Worm (Caenorhabditis elegans) whole organism, young adult: Measurements from ENCODE around the gene ZK632.2.
A peak's percentile ranks its signal among the peaks of the same experiment; 100 is the strongest.

Experiments used
- B0261.1 ChIP-seq: sonication (generic microtip); optimal IDR thresholded peaks from 2 replicates; lab custom pipeline; 2016; ENCODE audit warnings: mild to moderate bottlenecking, missing genetic modification characterization, moderate library complexity, missing compliant biosample characterization
- C06A6.2 ChIP-seq: fragments of 200-800 bp; sonication (Bioruptor generic); conservative IDR thresholded peaks from 2 replicates; pipeline ENCODE4 v1.3.6; 2022; ENCODE audit warnings: missing genetic modification characterization, missing compliant biosample characterization
- D2030.7 ChIP-seq: fragments of 200-800 bp; sonication (Bioruptor generic); IDR thresholded peaks from 2 replicates; pipeline ENCODE4 v1.3.6; 2022; ENCODE audit warnings: missing genetic modification reagents, missing genetic modification characterization, missing compliant biosample characterization
- F33H1.4 ChIP-seq: fragments of 200-800 bp; sonication (Bioruptor generic); IDR thresholded peaks from 2 replicates; pipeline ENCODE4 v1.3.6; 2022; ENCODE audit warnings: missing genetic modification reagents, missing genetic modification characterization, missing compliant biosample characterization
- F49E8.2 ChIP-seq: sonication (generic microtip); optimal IDR thresholded peaks from 3 replicates; lab custom pipeline; 2017; ENCODE audit warnings: missing genetic modification characterization, mild to moderate bottlenecking, missing compliant biosample characterization, antibody characterized with exemption, moderate library complexity; ENCODE audit not compliant: insufficient read depth
- T26A5.8 ChIP-seq: sonication (generic microtip); optimal IDR thresholded peaks from 2 replicates; lab custom pipeline; 2016; ENCODE audit warnings: missing genetic modification characterization, missing compliant biosample characterization
- Y53G8AR.9 ChIP-seq: fragments of 200-800 bp; sonication (Bioruptor generic); conservative IDR thresholded peaks from 2 replicates; pipeline ENCODE4 v1.3.6; 2022; ENCODE audit warnings: missing genetic modification reagents, missing genetic modification characterization, missing compliant biosample characterization
- Y56A3A.18 ChIP-seq: fragments of 200-800 bp; sonication (Bioruptor generic); IDR thresholded peaks from 2 replicates; pipeline ENCODE4 v1.3.6; 2022; ENCODE audit warnings: missing genetic modification reagents, missing genetic modification characterization, missing compliant biosample characterization
- cebp-1 ChIP-seq, 2 experiments: fragments of 200-800 bp in 1 of 2; sonication (Bioruptor generic) in 1 of 2; sonication (generic microtip) in 1 of 2; IDR thresholded peaks in 1 of 2; optimal IDR thresholded peaks in 1 of 2; 2 replicates each; pipeline versions ENCODE4 v1.3.6 to Lab custom; 2017 to 2022; ENCODE audit warnings: missing compliant biosample characterization in 2 of 2, missing genetic modification characterization in 2 of 2, mild to moderate bottlenecking in 1 of 2, missing genetic modification reagents in 1 of 2, moderate library complexity in 1 of 2
- ceh-100 ChIP-seq: fragments of 200-800 bp; sonication (Bioruptor generic); IDR thresholded peaks from 2 replicates; pipeline ENCODE4 v1.3.6; 2022; ENCODE audit warnings: missing genetic modification reagents, missing genetic modification characterization, missing compliant biosample characterization
- ceh-40 ChIP-seq: fragments of 200-800 bp; sonication (Bioruptor generic); IDR thresholded peaks from 2 replicates; pipeline ENCODE4 v1.3.6; 2022; ENCODE audit warnings: missing genetic modification characterization, missing compliant biosample characterization
- ceh-91 ChIP-seq: fragments of 200-800 bp; sonication (Bioruptor generic); IDR thresholded peaks from 2 replicates; pipeline ENCODE4 v1.3.6; 2022; ENCODE audit warnings: missing genetic modification reagents, missing genetic modification characterization, missing compliant biosample characterization
- chd-7 ChIP-seq: sonication (generic microtip); optimal IDR thresholded peaks from 2 replicates; lab custom pipeline; 2016; ENCODE audit warnings: mild to moderate bottlenecking, missing genetic modification characterization, moderate library complexity, missing compliant biosample characterization
- dox-1 ChIP-seq: fragments of 200-800 bp; sonication (Bioruptor generic); IDR thresholded peaks from 2 replicates; pipeline ENCODE4 v1.3.6; 2022; ENCODE audit warnings: missing genetic modification reagents, missing genetic modification characterization, missing compliant biosample characterization
- efl-1 ChIP-seq: fragments of 150-350 bp; optimal IDR thresholded peaks from 2 replicates; lab custom pipeline; 2014; ENCODE audit warnings: missing biosample characterization, missing genetic modification reagents, missing genetic modification characterization
- egl-18 ChIP-seq: fragments of 200-800 bp; sonication (Bioruptor generic); IDR thresholded peaks from 2 replicates; pipeline ENCODE4 v1.3.6; 2022; ENCODE audit warnings: missing genetic modification reagents, missing genetic modification characterization, missing compliant biosample characterization
- gei-17 ChIP-seq: fragments of 200-800 bp; sonication (Bioruptor generic); optimal IDR thresholded peaks from 2 replicates; lab custom pipeline; 2018; ENCODE audit warnings: mild to moderate bottlenecking, missing genetic modification characterization, missing compliant biosample characterization
- him-1 ChIP-seq: sonication (generic microtip); optimal IDR thresholded peaks from 2 replicates; lab custom pipeline; 2016; ENCODE audit warnings: missing genotype, missing genetic modification reagents, missing genetic modification characterization, missing compliant biosample characterization
- hmg-1.2 ChIP-seq: fragments of 200-800 bp; sonication (Bioruptor generic); IDR thresholded peaks from 2 replicates; pipeline ENCODE4 v1.3.6; 2022; ENCODE audit warnings: missing genetic modification reagents, missing genetic modification characterization, missing compliant biosample characterization
- hmg-20 ChIP-seq: fragments of 200-800 bp; sonication (Bioruptor generic); IDR thresholded peaks from 2 replicates; pipeline ENCODE4 v1.3.6; 2022; ENCODE audit warnings: missing genetic modification reagents, missing genetic modification characterization, missing compliant biosample characterization
- hsf-1 ChIP-seq: fragments of 200-800 bp; sonication (Bioruptor generic); IDR thresholded peaks from 2 replicates; pipeline ENCODE4 v1.3.6; 2022; ENCODE audit warnings: missing genetic modification reagents, missing genetic modification characterization, missing compliant biosample characterization
- lag-1 ChIP-seq: fragments of 200-800 bp; sonication (Bioruptor generic); IDR thresholded peaks from 2 replicates; pipeline ENCODE4 v1.3.6; 2022; ENCODE audit warnings: missing genetic modification reagents, missing genetic modification characterization, missing compliant biosample characterization
- lin-40 ChIP-seq: sonication (generic microtip); optimal IDR thresholded peaks from 2 replicates; lab custom pipeline; 2016; ENCODE audit warnings: missing genetic modification characterization, mild to moderate bottlenecking, missing compliant biosample characterization, missing genotype, missing genetic modification reagents
- lin-54 ChIP-seq: fragments of 200-800 bp; sonication (Bioruptor generic); optimal IDR thresholded peaks from 2 replicates; lab custom pipeline; 2018; ENCODE audit warnings: mild to moderate bottlenecking, missing genetic modification characterization, missing compliant biosample characterization
- lir-1 ChIP-seq: fragments of 200-800 bp; sonication (Bioruptor generic); conservative IDR thresholded peaks from 2 replicates; pipeline ENCODE4 v1.3.6; 2022; ENCODE audit warnings: missing genetic modification reagents, missing genetic modification characterization, missing compliant biosample characterization
- lsl-1 ChIP-seq: fragments of 200-800 bp; sonication (Bioruptor generic); optimal IDR thresholded peaks from 2 replicates; lab custom pipeline; 2018; ENCODE audit warnings: mild to moderate bottlenecking, missing genetic modification characterization, moderate library complexity, missing compliant biosample characterization
- madf-6 ChIP-seq: fragments of 200-800 bp; sonication (Bioruptor generic); IDR thresholded peaks from 2 replicates; pipeline ENCODE4 v1.3.6; 2022; ENCODE audit warnings: missing genetic modification reagents, missing genetic modification characterization, missing compliant biosample characterization
- madf-8 ChIP-seq: fragments of 200-800 bp; sonication (Bioruptor generic); conservative IDR thresholded peaks from 2 replicates; pipeline ENCODE4 v1.3.6; 2022; ENCODE audit warnings: missing genetic modification reagents, missing genetic modification characterization, missing compliant biosample characterization
- mel-28 ChIP-seq: sonication (generic microtip); optimal IDR thresholded peaks from 2 replicates; lab custom pipeline; 2016; ENCODE audit warnings: borderline replicate concordance, mild to moderate bottlenecking, missing genetic modification characterization, missing compliant biosample characterization
- nfya-1 ChIP-seq: sonication (generic microtip); optimal IDR thresholded peaks from 2 replicates; lab custom pipeline; 2017; ENCODE audit warnings: antibody characterized with exemption, missing compliant biosample characterization, missing genetic modification characterization, borderline replicate concordance; ENCODE audit not compliant: insufficient read depth
- nhr-179 ChIP-seq: sonication (generic microtip); optimal IDR thresholded peaks from 2 replicates; lab custom pipeline; 2016; ENCODE audit warnings: mild to moderate bottlenecking, missing genetic modification characterization, missing compliant biosample characterization
- nhr-80 ChIP-seq: sonication (generic microtip); optimal IDR thresholded peaks from 2 replicates; lab custom pipeline; 2016; ENCODE audit warnings: missing genetic modification characterization, missing compliant biosample characterization
- pbrm-1 ChIP-seq: fragments of 200-800 bp; sonication (Bioruptor generic); IDR thresholded peaks from 2 replicates; pipeline ENCODE4 v1.3.6; 2022; ENCODE audit warnings: missing genetic modification reagents, missing genetic modification characterization, missing compliant biosample characterization
- rcor-1 ChIP-seq: fragments of 200-800 bp; sonication (Bioruptor generic); IDR thresholded peaks from 2 replicates; pipeline ENCODE4 v1.3.6; 2022; ENCODE audit warnings: missing genetic modification reagents, missing genetic modification characterization, missing compliant biosample characterization
- snpc-3.4 ChIP-seq: sonication (generic microtip); optimal IDR thresholded peaks from 2 replicates; lab custom pipeline; 2017; ENCODE audit warnings: missing genetic modification characterization, mild to moderate bottlenecking, missing compliant biosample characterization, antibody characterized with exemption, moderate library complexity, missing genotype, missing genetic modification reagents
- unc-62 ChIP-seq: fragments of 150-350 bp; optimal IDR thresholded peaks from 2 replicates; lab custom pipeline; 2014; ENCODE audit warnings: missing biosample characterization, missing genetic modification reagents, missing genetic modification characterization
- zfh-2 ChIP-seq: fragments of 200-800 bp; sonication (Bioruptor generic); conservative IDR thresholded peaks from 2 replicates; pipeline ENCODE4 v1.3.6; 2022; ENCODE audit warnings: missing genetic modification reagents, missing genetic modification characterization, missing compliant biosample characterization

ZK632.2 gene

ce11 chrIII:9813146-9813545 is 14.2 kb downstream of the ZK632.2 start, which contains the start of gene ZK632.14 (continued):
- TF ChIP-seq lin-54 (GFP tag; lab: Kevin White, UChicago) (no peak), F49E8.2 (no peak), cebp-1 (GFP tag; IDR thresholded peaks at IDR 0.05; lab: Robert Waterston, UW) (no peak), cebp-1 (tag; optimal IDR thresholded peaks at IDR 0.05; lab: Kevin White, UChicago) (no peak), nfya-1 (tag; lab: Kevin White, UChicago) (no peak)

- peak; percentile 8; the same call in 1 of the 2 replicates for TF ChIP-seq dox-1
- TF ChIP-seq nhr-80 = peak; percentile 2
- TF ChIP-seq pbrm-1 = peak; percentile 42; the same call in 1 of the 2 replicates
- TF ChIP-seq F49E8.2 = no peak
- TF ChIP-seq unc-62 (GFP tag; lab: Kevin White, UChicago) = no peak
- 0 out of 2 replicates have a peak, but pooled peaks have one; percentile 35 for TF ChIP-seq rcor-1 (GFP tag; lab: Robert Waterston, UW)
- no peak for TF ChIP-seq ceh-40 (GFP tag; lab: Robert Waterston, UW)
- TF ChIP-seq Y56A3A.18 (GFP tag; lab: Robert Waterston, UW) = no peak
- no peak for TF ChIP-seq zfh-2 (GFP tag; lab: Robert Waterston, UW)
- no peak for TF ChIP-seq cebp-1 (GFP tag; IDR thresholded peaks at IDR 0.05; lab: Robert Waterston, UW)
- TF ChIP-seq cebp-1 (tag; optimal IDR thresholded peaks at IDR 0.05; lab: Kevin White, UChicago) = peak; percentile 25
- 0 out of 2 replicates have a peak, but pooled peaks have one; percentile 15 for TF ChIP-seq Y53G8AR.9 (GFP tag; lab: Robert Waterston, UW)
- TF ChIP-seq B0261.1 (tag; lab: Kevin White, UChicago) = no peak
- peak; percentile 37; the same call in 1 of the 2 replicates for TF ChIP-seq hmg-1.2 (GFP tag; lab: Robert Waterston, UW)
- TF ChIP-seq D2030.7 (GFP tag; lab: Robert Waterston, UW) = no peak
- no peak for TF ChIP-seq nhr-179
- TF ChIP-seq, all 124 proteins: peak for 7
Measured at ce11 chrIII:9817087-9817612, 18.2 kb downstream of the ZK632.2 start, which contains the start of gene cnx-1. cnx-1 (minus strand) TSS chrIII:9817137.

- TF ChIP-seq hmg-20 (GFP tag; lab: Robert Waterston, UW) (no peak), ceh-91 (GFP tag; lab: Robert Waterston, UW) (no peak), lsl-1 (peak; percentile 93), nhr-80 (no peak), lir-1 (GFP tag; lab: Robert Waterston, UW) (no peak), F33H1.4 (peak; percentile 31), chd-7 (no peak), cebp-1 (GFP tag; IDR thresholded peaks at IDR 0.05; lab: Robert Waterston, UW) (no peak), cebp-1 (tag; optimal IDR thresholded peaks at IDR 0.05; lab: Kevin White, UChicago) (no peak), hsf-1 (no peak), ceh-100 (GFP tag; lab: Robert Waterston, UW) (no peak), zfh-2 (GFP tag; lab: Robert Waterston, UW) (no peak), efl-1 (GFP tag; lab: Kevin White, UChicago) (peak; percentile 35), dox-1 (peak; percentile 30; the same call in 1 of the 2 replicates), mel-28 (tag; lab: Kevin White, UChicago) (no peak), gei-17 (GFP tag; lab: Kevin White, UChicago) (no peak), C06A6.2 (GFP tag; lab: Robert Waterston, UW) (no peak), lin-40 (no peak), lag-1 (no peak), unc-62 (GFP tag; lab: Kevin White, UChicago) (no peak), madf-8 (GFP tag; lab: Robert Waterston, UW) (0 out of 2 replicates have a peak, but pooled peaks have one; percentile 24), him-1 (no peak), egl-18 (no peak), T26A5.8 (no peak), madf-6 (GFP tag; lab: Robert Waterston, UW) (peak; percentile 60), lin-54 (GFP tag; lab: Kevin White, UChicago) (peak; percentile 45), snpc-3.4 (tag; lab: Kevin White, UChicago) (peak; percentile 1), F49E8.2 (peak; percentile 26)
Measured at ce11 chrIII:9817894-9818293, 19.0 kb downstream of the ZK632.2 start.
